Worm (Caenorhabditis elegans): ENCODE results near the gene pfd-5.

DNA sequence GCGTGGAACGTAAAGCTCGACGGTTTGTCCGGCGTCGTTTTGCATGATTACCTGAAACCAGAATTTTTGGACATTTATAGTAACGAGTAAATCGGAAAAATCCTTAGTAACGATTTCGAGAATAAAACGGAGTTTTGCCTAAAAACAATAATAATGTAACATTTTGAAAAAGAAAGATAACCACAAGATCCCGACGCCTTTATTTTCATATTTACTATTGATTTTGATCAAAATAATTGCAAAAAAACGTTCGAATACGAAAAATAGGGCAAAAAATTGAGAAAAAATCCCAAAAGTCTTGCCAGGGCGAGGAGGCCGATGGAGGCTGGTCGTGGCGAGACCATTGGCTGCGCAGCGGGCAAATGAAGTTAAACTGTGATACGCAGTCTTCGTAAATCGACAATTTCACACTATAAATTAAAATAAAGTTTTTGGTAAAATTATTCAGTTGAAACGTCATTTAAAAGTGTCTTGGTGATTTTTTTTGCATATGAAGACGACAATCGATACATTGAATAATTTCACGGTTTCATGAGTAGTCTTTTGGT, 9.0 kb downstream of the pfd-5 start, which contains the start of gene rps-21:
- TF ChIP-seq lin-13 (GFP tag; optimal IDR thresholded peaks at IDR 0.05) (peak; percentile 58), nhr-237 (tag; optimal IDR thresholded peaks at IDR 0.05) (no peak), jun-1 (tag; optimal IDR thresholded peaks at IDR 0.05) (no peak), lin-29 (GFP tag; IDR thresholded peaks at IDR 0.05) (no peak), dpl-1 (GFP tag; optimal IDR thresholded peaks at IDR 0.05) (peak; percentile 82), spr-3 (GFP tag; optimal IDR thresholded peaks at IDR 0.05) (no peak), F26F4.8 (GFP tag; conservative IDR thresholded peaks at IDR 0.05) (no peak), lir-3 (tag; optimal IDR thresholded peaks at IDR 0.05) (no peak), set-16 (GFP tag; IDR thresholded peaks at IDR 0.05) (no peak; the same call in 1 of the 2 replicates)
